Fruit fly (Drosophila melanogaster): ENCODE data around the gene CG42335.
"Not testable (repeated sequence)": the region's sequence is repeated elsewhere in the genome, so short reads cannot be mapped to it uniquely, and the experiment has no call there.

DNA sequence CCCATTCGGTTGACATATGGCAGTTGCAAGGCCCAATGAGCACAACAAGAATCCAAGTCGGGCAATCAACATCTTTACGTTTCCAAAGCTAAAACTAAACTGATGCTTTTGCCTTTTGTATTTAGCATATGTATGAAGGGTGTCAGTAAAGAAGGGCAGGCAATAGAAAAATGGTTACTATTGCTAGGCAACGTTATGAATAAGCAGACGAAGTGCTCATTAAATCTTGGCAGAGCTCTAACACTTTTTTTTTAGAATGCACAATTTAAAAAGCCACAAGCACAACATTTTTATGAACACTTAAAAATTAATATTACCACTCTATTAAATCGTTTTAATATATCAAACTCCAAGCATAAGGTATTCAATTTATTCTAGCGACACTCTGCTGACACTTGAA is 22.4 kb upstream of the CG42335 start, which contains the start of gene Sfp93F:
- TF ChIP-seq CG13204 (GFP tag; optimal IDR thresholded peaks at IDR 0.05); Pif1B (GFP tag; optimal IDR thresholded peaks at IDR 0.05); CG4496 (GFP tag; IDR thresholded peaks at IDR 0.05); Pif1A (GFP tag; optimal IDR thresholded peaks at IDR 0.05); rn (GFP tag; IDR thresholded peaks at IDR 0.05); Ets98B (GFP tag; IDR thresholded peaks at IDR 0.05); CG12605 (GFP tag; IDR thresholded peaks at IDR 0.05); EcR (GFP tag; optimal IDR thresholded peaks at IDR 0.05); Snoo (tag; optimal IDR thresholded peaks at IDR 0.05); CG8159 (tag; optimal IDR thresholded peaks at IDR 0.05); CG15710 (tag; optimal IDR thresholded peaks at IDR 0.05); CG14655 (GFP tag; optimal IDR thresholded peaks at IDR 0.05); CG10348 (GFP tag; IDR thresholded peaks at IDR 0.05); fd96Ca (GFP tag; IDR thresholded peaks at IDR 0.05): not testable (repeated sequence)

Data from whole organism, pupa.